Worm (Caenorhabditis elegans) whole organism, L3 larva: ENCODE measurements around the gene acp-4.

Experiments
- ceh-82 ChIP-seq: fragments of 150-350 bp; optimal IDR thresholded peaks from 2 replicates; lab custom pipeline; 2014; ENCODE audit warnings: missing biosample characterization, missing genetic modification characterization
- mdl-1 ChIP-seq: fragments of 150-350 bp; optimal IDR thresholded peaks from 2 replicates; lab custom pipeline; 2014; ENCODE audit warnings: missing biosample characterization, missing genetic modification characterization
- nhr-237 ChIP-seq: fragments of 150-350 bp; optimal IDR thresholded peaks from 2 replicates; lab custom pipeline; 2014; ENCODE audit warnings: missing biosample characterization, missing genetic modification characterization
- nhr-25 ChIP-seq: sonication (generic microtip); optimal IDR thresholded peaks from 2 replicates; lab custom pipeline; 2017; ENCODE audit warnings: missing biosample characterization, missing genetic modification characterization
- nhr-76 ChIP-seq: fragments of 150-350 bp; sonication (generic microtip); optimal IDR thresholded peaks from 5 replicates; lab custom pipeline; 2014; ENCODE audit warnings: missing biosample characterization, missing genetic modification characterization
- snpc-4 ChIP-seq: fragments of 150-350 bp; optimal IDR thresholded peaks from 2 replicates; lab custom pipeline; 2014; ENCODE audit warnings: missing biosample characterization, missing genetic modification characterization
- unc-62 ChIP-seq: fragments of 150-350 bp; sonication (generic microtip); optimal IDR thresholded peaks from 4 replicates; lab custom pipeline; 2014; ENCODE audit warnings: missing biosample characterization, missing genetic modification reagents, missing genetic modification characterization
- ztf-4 ChIP-seq: fragments of 150-350 bp; optimal IDR thresholded peaks from 2 replicates; lab custom pipeline; 2014; ENCODE audit warnings: missing biosample characterization, missing genetic modification characterization

- TF ChIP-seq nhr-237 (tag; lab: Kevin White, UChicago) = no peak
- no peak for TF ChIP-seq unc-62 (GFP tag; lab: Kevin White, UChicago)
- no peak for TF ChIP-seq nhr-76 (tag; lab: Kevin White, UChicago)
- no peak for TF ChIP-seq mdl-1 (tag; lab: Kevin White, UChicago)
- no peak for TF ChIP-seq nhr-25 (tag; lab: Kevin White, UChicago)
- no peak for TF ChIP-seq snpc-4
- TF ChIP-seq ceh-82 (tag; lab: Kevin White, UChicago) = no peak
- TF ChIP-seq ztf-4 (tag; lab: Kevin White, UChicago) = no peak
Measured at ce11 chrII:8394205-8394604, 40.7 kb downstream of the acp-4 start, which contains the start of gene F49E12.8.
